ENCODE assay signal across 2 fruit fly cellular contexts in genomic region chr2L:17378767-17379301, dm6.
TF ChIP-seq lines count a peak whose summit lies in the region.

No protein-coding gene starts in this region.

TF ChIP-seq in whole organism, embryonic, 481 proteins besides CTCF, POLR2A, EP300 and RAD21 (continued from another document and continues in another):
- TF ChIP-seq trem (tag; optimal IDR thresholded peaks at IDR 0.05; lab: Kevin White, UChicago) (peak; percentile 90), grau (tag; optimal IDR thresholded peaks at IDR 0.05; lab: Kevin White, UChicago) (peak; percentile 99), trh (GFP tag; optimal IDR thresholded peaks at IDR 0.05; lab: Kevin White, UChicago) (peak; percentile 99), psq (GFP tag; optimal IDR thresholded peaks at IDR 0.05; lab: Kevin White, UChicago) (peak; percentile 80), CG7987 (GFP tag; optimal IDR thresholded peaks at IDR 0.05; lab: Kevin White, UChicago) (peak; percentile 99), CG15073 (GFP tag; optimal IDR thresholded peaks at IDR 0.05; lab: Kevin White, UChicago) (peak; percentile 67), Mrtf (GFP tag; IDR thresholded peaks at IDR 0.05; lab: Robert Waterston, UW) (peak; percentile 93), sim (GFP tag; IDR thresholded peaks at IDR 0.05; lab: Robert Waterston, UW) (peak; percentile 92), Myb (GFP tag; optimal IDR thresholded peaks at IDR 0.05; lab: Kevin White, UChicago) (peak; percentile 73), BtbVII (GFP tag; optimal IDR thresholded peaks at IDR 0.05; lab: Kevin White, UChicago) (peak; percentile 99), CG8944 (GFP tag; optimal IDR thresholded peaks at IDR 0.05; lab: Kevin White, UChicago) (peak; percentile 90), Lim3 (GFP tag; IDR thresholded peaks at IDR 0.05; lab: Robert Waterston, UW) (peak; percentile 71; the same call in 1 of the 2 replicates), pita (GFP tag; optimal IDR thresholded peaks at IDR 0.05; lab: Kevin White, UChicago) (no peak), CG8290 (GFP tag; optimal IDR thresholded peaks at IDR 0.05; lab: Kevin White, UChicago) (peak; percentile 99), CG8290 (tag; optimal IDR thresholded peaks at IDR 0.05; lab: Kevin White, UChicago) (peak; percentile 90 to 97), Opbp (GFP tag; IDR thresholded peaks at IDR 0.05; lab: Robert Waterston, UW; ENCODE audit: partially characterized antibody) (no peak), CG17802 (tag; optimal IDR thresholded peaks at IDR 0.05; lab: Kevin White, UChicago) (peak; percentile 87), CG17912 (GFP tag; optimal IDR thresholded peaks at IDR 0.05; lab: Kevin White, UChicago) (peak; percentile 86), CG2202 (tag; optimal IDR thresholded peaks at IDR 0.05; lab: Kevin White, UChicago) (peak; percentile 92), Mad (GFP tag; optimal IDR thresholded peaks at IDR 0.05; lab: Kevin White, UChicago) (peak; percentile 94), zfh1 (GFP tag; IDR thresholded peaks at IDR 0.05; lab: Robert Waterston, UW) (peak; percentile 95), CG11696 (GFP tag; IDR thresholded peaks at IDR 0.05; lab: Robert Waterston, UW) (no peak; the same call in none of the 2 replicates), nau (GFP tag; optimal IDR thresholded peaks at IDR 0.05; lab: Kevin White, UChicago) (peak; percentile 99), HLH54F (GFP tag; optimal IDR thresholded peaks at IDR 0.05; lab: Kevin White, UChicago) (peak; percentile 90), CG31441 (GFP tag; IDR thresholded peaks at IDR 0.05; lab: Robert Waterston, UW) (peak; percentile 96), Ravus (GFP tag; IDR thresholded peaks at IDR 0.05; lab: Robert Waterston, UW) (peak; percentile 77), H15 (GFP tag; IDR thresholded peaks at IDR 0.05; lab: Robert Waterston, UW) (peak; percentile 90), Rfx (GFP tag; IDR thresholded peaks at IDR 0.05; lab: Robert Waterston, UW) (peak; percentile 94), peb (GFP tag; IDR thresholded peaks at IDR 0.05; lab: Robert Waterston, UW) (peak; percentile 82), Ets65A (GFP tag; lab: Kevin White, UChicago) (peak; percentile 97), knrl (GFP tag; IDR thresholded peaks at IDR 0.05; lab: Robert Waterston, UW; ENCODE audit: partially characterized antibody) (no peak), yki (optimal IDR thresholded peaks at IDR 0.05; lab: Kevin White, UChicago) (no peak), Jarid2 (GFP tag; optimal IDR thresholded peaks at IDR 0.05; lab: Kevin White, UChicago) (peak; percentile 92), CG15269 (tag; optimal IDR thresholded peaks at IDR 0.05; lab: Kevin White, UChicago) (peak; percentile 95), CG3847 (GFP tag; IDR thresholded peaks at IDR 0.05; lab: Robert Waterston, UW) (peak; percentile 94), CG31224 (GFP tag; IDR thresholded peaks at IDR 0.05; lab: Robert Waterston, UW) (peak; percentile 79), NC2β (GFP tag; optimal IDR thresholded peaks at IDR 0.05; lab: Kevin White, UChicago) (peak; percentile 87), Atf-2 (GFP tag; optimal IDR thresholded peaks at IDR 0.05; lab: Kevin White, UChicago) (peak; percentile 92), Sry-δ (GFP tag; optimal IDR thresholded peaks at IDR 0.05; lab: Kevin White, UChicago) (peak; percentile 77), Usf (GFP tag; optimal IDR thresholded peaks at IDR 0.05; lab: Kevin White, UChicago) (peak; percentile 85), ken (GFP tag; IDR thresholded peaks at IDR 0.05; lab: Robert Waterston, UW) (peak; percentile 90), gfzf (GFP tag; optimal IDR thresholded peaks at IDR 0.05; lab: Kevin White, UChicago) (peak; percentile 37), CG15479 (GFP tag; optimal IDR thresholded peaks at IDR 0.05; lab: Kevin White, UChicago) (no peak), Blimp-1 (GFP tag; optimal IDR thresholded peaks at IDR 0.05; lab: Kevin White, UChicago) (peak; percentile 95), tgo (GFP tag; IDR thresholded peaks at IDR 0.05; lab: Robert Waterston, UW) (peak; percentile 93), CG4424 (GFP tag; optimal IDR thresholded peaks at IDR 0.05; lab: Kevin White, UChicago) (peak; percentile 93), CG15601 (tag; optimal IDR thresholded peaks at IDR 0.05; lab: Kevin White, UChicago) (peak; percentile 98), luna (GFP tag; optimal IDR thresholded peaks at IDR 0.05; lab: Kevin White, UChicago) (peak; percentile 86), CG2678 (tag; optimal IDR thresholded peaks at IDR 0.05; lab: Kevin White, UChicago) (peak; percentile 98), CkIIα-i1 (GFP tag; IDR thresholded peaks at IDR 0.05; lab: Robert Waterston, UW) (peak; percentile 50; the same call in 1 of the 2 replicates), PHDP (tag; optimal IDR thresholded peaks at IDR 0.05; lab: Kevin White, UChicago) (peak; percentile 96), sc (optimal IDR thresholded peaks at IDR 0.05; lab: Kevin White, UChicago) (no peak), sc (GFP tag; optimal IDR thresholded peaks at IDR 0.05; lab: Kevin White, UChicago) (peak; percentile 87), HLH3B (GFP tag; IDR thresholded peaks at IDR 0.05; lab: Robert Waterston, UW) (peak; percentile 92), sob (GFP tag; IDR thresholded peaks at IDR 0.05; lab: Robert Waterston, UW) (peak; percentile 94), NFAT (GFP tag; IDR thresholded peaks at IDR 0.05; lab: Robert Waterston, UW) (peak; percentile 87), CG9727 (GFP tag; optimal IDR thresholded peaks at IDR 0.05; lab: Kevin White, UChicago) (peak; percentile 99), CG13123 (GFP tag; optimal IDR thresholded peaks at IDR 0.05; lab: Kevin White, UChicago) (peak; percentile 96), ewg (GFP tag; optimal IDR thresholded peaks at IDR 0.05; lab: Kevin White, UChicago) (peak; percentile 78), stwl (tag; optimal IDR thresholded peaks at IDR 0.05; lab: Kevin White, UChicago) (peak; percentile 93), ro (GFP tag; IDR thresholded peaks at IDR 0.05; lab: Robert Waterston, UW) (peak; percentile 60), CG13894 (tag; optimal IDR thresholded peaks at IDR 0.05; lab: Kevin White, UChicago) (peak; percentile 88), Atf3 (GFP tag; optimal IDR thresholded peaks at IDR 0.05; lab: Kevin White, UChicago) (peak; percentile 83), Dbx (GFP tag; IDR thresholded peaks at IDR 0.05; lab: Robert Waterston, UW) (peak; percentile 93), CG11695 (GFP tag; IDR thresholded peaks at IDR 0.05; lab: Robert Waterston, UW) (peak; percentile 94), Sry-β (GFP tag; optimal IDR thresholded peaks at IDR 0.05; lab: Kevin White, UChicago) (peak; percentile 83)

TF ChIP-seq in whole organism, prepupa, 60 proteins besides CTCF, POLR2A, EP300 and RAD21 (continued from another document):
- TF ChIP-seq CG15336 (GFP tag; IDR thresholded peaks at IDR 0.05; lab: Robert Waterston, UW) (peak; percentile 83), Gug (GFP tag; IDR thresholded peaks at IDR 0.05; lab: Robert Waterston, UW) (peak; percentile 87), Eip75B (GFP tag; optimal IDR thresholded peaks at IDR 0.05; lab: Kevin White, UChicago) (peak; percentile 71), Ets21C (GFP tag; optimal IDR thresholded peaks at IDR 0.05; lab: Kevin White, UChicago) (peak; percentile 47), cyc (GFP tag; optimal IDR thresholded peaks at IDR 0.05; lab: Kevin White, UChicago) (peak; percentile 68), Hr38 (GFP tag; optimal IDR thresholded peaks at IDR 0.05; lab: Kevin White, UChicago) (no peak), CG10631 (GFP tag; optimal IDR thresholded peaks at IDR 0.05; lab: Kevin White, UChicago) (peak; percentile 68)
